Worm (Caenorhabditis elegans): ENCODE data around the gene C06G1.1.
A peak's percentile ranks its signal among the peaks of the same experiment; 100 is the strongest.

ce11 chrX:16590803-16591202 is 42.3 kb upstream of the C06G1.1 start:
- TF ChIP-seq him-1 (tag; optimal IDR thresholded peaks at IDR 0.05) (peak; percentile 62), dao-5 (tag; optimal IDR thresholded peaks at IDR 0.05) (peak; percentile 18), W03F9.2 (tag; optimal IDR thresholded peaks at IDR 0.05) (peak; percentile 19)

Measured in whole organism, L4/young adult.